Worm (Caenorhabditis elegans) whole organism, young adult: ENCODE data around the gene C44B11.6.
A peak's percentile ranks its signal among the peaks of the same experiment; 100 is the strongest.

Source experiments
- B0019.2 ChIP-seq: fragments of 200-800 bp; sonication (Bioruptor generic); conservative IDR thresholded peaks from 2 replicates; pipeline ENCODE4 v1.3.6; 2022; ENCODE audit warnings: missing genetic modification reagents, missing genetic modification characterization, missing compliant biosample characterization
- D2030.7 ChIP-seq: fragments of 200-800 bp; sonication (Bioruptor generic); IDR thresholded peaks from 2 replicates; pipeline ENCODE4 v1.3.6; 2022; ENCODE audit warnings: missing genetic modification reagents, missing genetic modification characterization, missing compliant biosample characterization
- F22D6.2 ChIP-seq: sonication (generic microtip); optimal IDR thresholded peaks from 2 replicates; lab custom pipeline; 2016; ENCODE audit warnings: mild to moderate bottlenecking, missing genetic modification characterization, missing compliant biosample characterization
- F49E8.2 ChIP-seq: sonication (generic microtip); optimal IDR thresholded peaks from 3 replicates; lab custom pipeline; 2017; ENCODE audit warnings: missing genetic modification characterization, mild to moderate bottlenecking, missing compliant biosample characterization, antibody characterized with exemption, moderate library complexity; ENCODE audit not compliant: insufficient read depth
- F52B5.7 ChIP-seq: sonication (generic microtip); optimal IDR thresholded peaks from 2 replicates; lab custom pipeline; 2016; ENCODE audit warnings: mild to moderate bottlenecking, missing genetic modification characterization, missing compliant biosample characterization
- F55B11.4 ChIP-seq: sonication (generic microtip); optimal IDR thresholded peaks from 2 replicates; lab custom pipeline; 2016; ENCODE audit warnings: missing compliant biosample characterization, missing genetic modification characterization, borderline replicate concordance; ENCODE audit not compliant: insufficient read depth
- Y53F4B.3 ChIP-seq: fragments of 200-800 bp; sonication (Bioruptor generic); IDR thresholded peaks from 2 replicates; pipeline ENCODE4 v1.3.6; 2022; ENCODE audit warnings: missing genetic modification reagents, missing genetic modification characterization, missing compliant biosample characterization
- ama-1 ChIP-seq, 3 experiments: fragments of 150-350 bp in 1 of 3; sonication (generic microtip) in 2 of 3; optimal IDR thresholded peaks; 2 replicates each; lab custom pipeline; 2014 to 2018; ENCODE audit warnings: missing biosample characterization in 2 of 3, missing genetic modification characterization in 2 of 3, missing genetic modification reagents in 2 of 3
- aptf-2 ChIP-seq: fragments of 200-800 bp; sonication (Bioruptor generic); conservative IDR thresholded peaks from 2 replicates; pipeline ENCODE4 v1.3.6; 2022; ENCODE audit warnings: missing genetic modification reagents, missing genetic modification characterization, missing compliant biosample characterization
- atf-7 ChIP-seq: sonication (generic microtip); optimal IDR thresholded peaks from 2 replicates; lab custom pipeline; 2017; ENCODE audit warnings: mild to moderate bottlenecking, missing genetic modification characterization, missing compliant biosample characterization
- attf-6 ChIP-seq: fragments of 200-800 bp; sonication (Bioruptor generic); IDR thresholded peaks from 2 replicates; pipeline ENCODE4 v1.3.6; 2022; ENCODE audit warnings: missing genetic modification reagents, missing genetic modification characterization, missing compliant biosample characterization
- bed-2 ChIP-seq: fragments of 200-800 bp; sonication (Bioruptor generic); IDR thresholded peaks from 2 replicates; pipeline ENCODE4 v1.3.6; 2022; ENCODE audit warnings: missing genetic modification reagents, missing genetic modification characterization, missing compliant biosample characterization
- cebp-1 ChIP-seq, 2 experiments: fragments of 200-800 bp in 1 of 2; sonication (Bioruptor generic) in 1 of 2; sonication (generic microtip) in 1 of 2; IDR thresholded peaks in 1 of 2; optimal IDR thresholded peaks in 1 of 2; 2 replicates each; pipeline versions ENCODE4 v1.3.6 to Lab custom; 2017 to 2022; ENCODE audit warnings: missing compliant biosample characterization in 2 of 2, missing genetic modification characterization in 2 of 2, mild to moderate bottlenecking in 1 of 2, missing genetic modification reagents in 1 of 2, moderate library complexity in 1 of 2
- ceh-58 ChIP-seq: fragments of 200-800 bp; sonication (Bioruptor generic); IDR thresholded peaks from 2 replicates; pipeline ENCODE4 v1.3.6; 2022; ENCODE audit warnings: missing genetic modification characterization, missing compliant biosample characterization
- ceh-91 ChIP-seq: fragments of 200-800 bp; sonication (Bioruptor generic); IDR thresholded peaks from 2 replicates; pipeline ENCODE4 v1.3.6; 2022; ENCODE audit warnings: missing genetic modification reagents, missing genetic modification characterization, missing compliant biosample characterization
- dpff-1 ChIP-seq: sonication (generic microtip); optimal IDR thresholded peaks from 2 replicates; lab custom pipeline; 2017; ENCODE audit warnings: mild to moderate bottlenecking, missing genetic modification characterization, missing compliant biosample characterization
- dpl-1 ChIP-seq: fragments of 150-350 bp; optimal IDR thresholded peaks from 2 replicates; lab custom pipeline; 2014; ENCODE audit warnings: missing biosample characterization, missing genetic modification reagents, missing genetic modification characterization
- efl-1 ChIP-seq: fragments of 150-350 bp; optimal IDR thresholded peaks from 2 replicates; lab custom pipeline; 2014; ENCODE audit warnings: missing biosample characterization, missing genetic modification reagents, missing genetic modification characterization
- fkh-3 ChIP-seq: sonication (generic microtip); optimal IDR thresholded peaks from 2 replicates; lab custom pipeline; 2016; ENCODE audit warnings: mild to moderate bottlenecking, missing genetic modification characterization, missing compliant biosample characterization
- gei-17 ChIP-seq: fragments of 200-800 bp; sonication (Bioruptor generic); optimal IDR thresholded peaks from 2 replicates; lab custom pipeline; 2018; ENCODE audit warnings: mild to moderate bottlenecking, missing genetic modification characterization, missing compliant biosample characterization
- hlh-26 ChIP-seq: fragments of 200-800 bp; sonication (Bioruptor generic); conservative IDR thresholded peaks from 2 replicates; pipeline ENCODE4 v1.3.6; 2022; ENCODE audit warnings: missing genetic modification reagents, missing genetic modification characterization, missing compliant biosample characterization
- hmg-1.2 ChIP-seq: fragments of 200-800 bp; sonication (Bioruptor generic); IDR thresholded peaks from 2 replicates; pipeline ENCODE4 v1.3.6; 2022; ENCODE audit warnings: missing genetic modification reagents, missing genetic modification characterization, missing compliant biosample characterization
- lag-1 ChIP-seq: fragments of 200-800 bp; sonication (Bioruptor generic); IDR thresholded peaks from 2 replicates; pipeline ENCODE4 v1.3.6; 2022; ENCODE audit warnings: missing genetic modification reagents, missing genetic modification characterization, missing compliant biosample characterization
- let-526 ChIP-seq: fragments of 200-800 bp; sonication (Bioruptor generic); IDR thresholded peaks from 2 replicates; pipeline ENCODE4 v1.3.6; 2022; ENCODE audit warnings: missing genetic modification reagents, missing genetic modification characterization, missing compliant biosample characterization
- lin-26 ChIP-seq: fragments of 200-800 bp; sonication (Bioruptor generic); IDR thresholded peaks from 2 replicates; pipeline ENCODE4 v1.3.6; 2022; ENCODE audit warnings: missing genetic modification reagents, missing genetic modification characterization, missing compliant biosample characterization
- madf-6 ChIP-seq: fragments of 200-800 bp; sonication (Bioruptor generic); IDR thresholded peaks from 2 replicates; pipeline ENCODE4 v1.3.6; 2022; ENCODE audit warnings: missing genetic modification reagents, missing genetic modification characterization, missing compliant biosample characterization
- nfya-1 ChIP-seq: sonication (generic microtip); optimal IDR thresholded peaks from 2 replicates; lab custom pipeline; 2017; ENCODE audit warnings: antibody characterized with exemption, missing compliant biosample characterization, missing genetic modification characterization, borderline replicate concordance; ENCODE audit not compliant: insufficient read depth
- nhr-27 ChIP-seq: fragments of 200-800 bp; sonication (Bioruptor generic); optimal IDR thresholded peaks from 2 replicates; lab custom pipeline; 2018; ENCODE audit warnings: mild to moderate bottlenecking, missing genetic modification characterization, moderate library complexity, missing compliant biosample characterization
- pha-4 ChIP-seq: fragments of 150-350 bp; sonication (generic microtip); optimal IDR thresholded peaks from 2 replicates; lab custom pipeline; 2014; ENCODE audit warnings: missing biosample characterization, missing genetic modification reagents, missing genetic modification characterization
- rcor-1 ChIP-seq: fragments of 200-800 bp; sonication (Bioruptor generic); IDR thresholded peaks from 2 replicates; pipeline ENCODE4 v1.3.6; 2022; ENCODE audit warnings: missing genetic modification reagents, missing genetic modification characterization, missing compliant biosample characterization
- rec-8 ChIP-seq, 2 experiments: sonication (generic microtip); optimal IDR thresholded peaks; 2 replicates each; lab custom pipeline; 2016; ENCODE audit warnings: mild to moderate bottlenecking in 2 of 2, missing genetic modification characterization in 2 of 2, missing genetic modification reagents in 2 of 2, missing genotype in 2 of 2, missing biosample characterization in 1 of 2, missing compliant biosample characterization in 1 of 2, moderate library complexity in 1 of 2
- rpc-1 ChIP-seq, 2 experiments: fragments of 150-350 bp in 1 of 2; sonication (generic microtip) in 1 of 2; optimal IDR thresholded peaks; 2 replicates each; lab custom pipeline; 2014 to 2018; ENCODE audit warnings: missing biosample characterization in 1 of 2, missing genetic modification characterization in 1 of 2, missing genetic modification reagents in 1 of 2, missing genotype in 1 of 2
- tbx-9 ChIP-seq: sonication (generic microtip); optimal IDR thresholded peaks from 2 replicates; lab custom pipeline; 2016; ENCODE audit warnings: borderline replicate concordance, missing genetic modification characterization, inconsistent platforms, missing compliant biosample characterization
- xnd-1 ChIP-seq: sonication (generic microtip); optimal IDR thresholded peaks from 2 replicates; lab custom pipeline; 2016; ENCODE audit warnings: missing genotype, missing genetic modification reagents, missing genetic modification characterization, missing compliant biosample characterization
- zfh-2 ChIP-seq: fragments of 200-800 bp; sonication (Bioruptor generic); conservative IDR thresholded peaks from 2 replicates; pipeline ENCODE4 v1.3.6; 2022; ENCODE audit warnings: missing genetic modification reagents, missing genetic modification characterization, missing compliant biosample characterization
- ztf-18 ChIP-seq: sonication (generic microtip); optimal IDR thresholded peaks from 2 replicates; lab custom pipeline; 2016; ENCODE audit warnings: missing genotype, mild to moderate bottlenecking, missing genetic modification characterization, missing compliant biosample characterization
- ztf-6 ChIP-seq: fragments of 200-800 bp; sonication (Bioruptor generic); IDR thresholded peaks from 2 replicates; pipeline ENCODE4 v1.3.6; 2022; ENCODE audit warnings: missing genetic modification reagents, missing genetic modification characterization, missing compliant biosample characterization

C44B11.6 gene

ce11 chrIII:3191729-3192128 lies 38.8 kb downstream of the C44B11.6 start (continued):
- no peak for TF ChIP-seq F49E8.2 (tag; lab: Kevin White, UChicago)

DNA sequence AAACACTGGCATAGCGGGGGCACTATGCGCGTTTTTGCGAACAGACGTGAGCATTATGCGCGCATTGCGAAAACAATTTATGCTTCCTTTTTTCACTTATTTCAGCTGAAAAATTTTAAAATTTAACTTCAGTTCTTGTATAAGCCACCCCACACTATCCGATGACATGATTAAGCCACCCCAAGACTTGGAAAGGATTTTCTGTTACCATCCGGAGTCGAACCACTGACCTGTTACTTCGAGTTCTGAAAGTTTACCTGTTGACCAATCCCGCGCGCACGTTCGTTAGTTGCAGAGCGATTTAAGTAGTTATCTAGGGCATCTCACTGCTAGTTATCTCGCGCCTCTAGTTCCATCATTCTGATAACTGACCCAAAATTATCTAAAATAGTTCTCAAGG lies 39.5 kb downstream of the C44B11.6 start:
- TF ChIP-seq attf-6 (GFP tag; lab: Robert Waterston, UW) (0 out of 2 replicates have a peak, but pooled peaks have one; percentile 59), hmg-1.2 (GFP tag; lab: Robert Waterston, UW) (0 out of 2 replicates have a peak, but pooled peaks have one; percentile 7), rcor-1 (0 out of 2 replicates have a peak, but pooled peaks have one; percentile 13), D2030.7 (GFP tag; lab: Robert Waterston, UW) (0 out of 2 replicates have a peak, but pooled peaks have one; percentile 14), lin-26 (GFP tag; lab: Robert Waterston, UW) (peak; percentile 57; the same call in 1 of the 2 replicates), madf-6 (GFP tag; lab: Robert Waterston, UW) (peak; percentile 22; the same call in 1 of the 2 replicates)

DNA sequence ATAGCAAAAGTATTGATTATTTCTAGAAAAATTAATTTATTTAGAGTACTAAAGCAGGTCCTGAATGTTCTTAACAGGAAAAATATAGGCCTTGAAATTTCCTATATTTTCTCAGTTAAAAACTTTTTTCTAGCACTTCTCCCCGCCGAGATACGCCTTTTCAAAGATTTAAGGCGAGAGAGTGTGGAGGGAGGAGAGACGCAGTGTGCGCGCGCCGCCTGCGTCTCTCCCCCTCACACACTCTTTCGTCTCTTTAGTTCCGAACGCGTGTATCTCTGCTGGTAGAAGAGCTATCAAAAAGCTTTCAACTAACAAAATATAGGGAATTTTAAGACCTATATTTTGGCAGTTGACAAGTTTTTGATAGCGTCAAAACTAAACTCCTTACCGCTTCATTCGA lies 45.0 kb downstream of the C44B11.6 start:
- TF ChIP-seq ztf-18 (tag; lab: Kevin White, UChicago), result no peak
- peak; percentile 93 for TF ChIP-seq hmg-1.2 (GFP tag; lab: Robert Waterston, UW)

DNA sequence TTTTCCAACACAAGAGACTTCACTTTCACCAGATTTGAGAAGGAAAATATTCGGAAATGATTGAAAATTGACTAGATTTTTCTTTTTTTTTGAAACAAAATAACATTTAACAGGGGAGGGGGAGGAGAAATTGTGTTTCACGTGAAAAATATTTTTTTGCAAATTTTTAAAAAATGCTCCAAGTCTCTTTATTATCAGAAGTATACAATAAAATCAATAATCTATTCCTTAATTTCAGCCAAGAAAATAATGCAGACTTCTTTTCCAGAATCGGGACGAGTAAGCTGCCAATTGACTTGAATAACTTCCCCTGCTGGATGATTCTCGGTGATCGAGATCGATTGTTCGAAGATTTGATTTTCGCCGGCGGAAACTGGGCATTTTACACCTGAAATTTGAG lies 45.4 kb downstream of the C44B11.6 start, which contains the start of gene R148.7:
TSS of gene R148.7 (minus strand) at position 101 of the 400 bp plus-strand sequence.
- no peak for TF ChIP-seq dpl-1 (GFP tag; lab: Kevin White, UChicago)
- no peak for TF ChIP-seq gei-17 (GFP tag; lab: Kevin White, UChicago)
- TF ChIP-seq xnd-1 (tag; lab: Kevin White, UChicago), result no peak
- TF ChIP-seq zfh-2, result no peak
- no peak for TF ChIP-seq F22D6.2 (tag; lab: Kevin White, UChicago)
- TF ChIP-seq F55B11.4 (tag; lab: Kevin White, UChicago), result no peak
- no peak for TF ChIP-seq rec-8 (tag; optimal IDR thresholded peaks at IDR 0.05; lab: Kevin White, UChicago)
- no peak for TF ChIP-seq cebp-1 (GFP tag; IDR thresholded peaks at IDR 0.05; lab: Robert Waterston, UW)
- no peak for TF ChIP-seq cebp-1 (tag; optimal IDR thresholded peaks at IDR 0.05; lab: Kevin White, UChicago)
- TF ChIP-seq ceh-91 (GFP tag; lab: Robert Waterston, UW), result no peak
- no peak for TF ChIP-seq efl-1
- no peak for TF ChIP-seq rpc-1 (optimal IDR thresholded peaks at IDR 0.05; lab: Kevin White, UChicago)
- TF ChIP-seq rpc-1 (tag; optimal IDR thresholded peaks at IDR 0.05; lab: Kevin White, UChicago), result no peak
- TF ChIP-seq nfya-1, result no peak
- no peak for TF ChIP-seq lag-1 (GFP tag; lab: Robert Waterston, UW)
- no peak for TF ChIP-seq B0019.2 (GFP tag; lab: Robert Waterston, UW)
- no peak for TF ChIP-seq hmg-1.2 (GFP tag; lab: Robert Waterston, UW)
- no peak for TF ChIP-seq ama-1 (optimal IDR thresholded peaks at IDR 0.05; lab: Kevin White, UChicago)
- TF ChIP-seq ama-1 (GFP tag; optimal IDR thresholded peaks at IDR 0.05; lab: Kevin White, UChicago), result no peak

ce11 chrIII:3199416-3199815 lies 46.5 kb downstream of the C44B11.6 start, which contains the start of gene heh-1:
Gene heh-1, minus strand, starts transcription at chrIII:3199516.
- no peak for TF ChIP-seq fkh-3 (tag; lab: Kevin White, UChicago)
- 0 out of 2 replicates have a peak, but pooled peaks have one; percentile 11 for TF ChIP-seq aptf-2
- TF ChIP-seq atf-7 (tag; lab: Kevin White, UChicago), result no peak
- TF ChIP-seq, all 124 proteins: peak for 1

DNA sequence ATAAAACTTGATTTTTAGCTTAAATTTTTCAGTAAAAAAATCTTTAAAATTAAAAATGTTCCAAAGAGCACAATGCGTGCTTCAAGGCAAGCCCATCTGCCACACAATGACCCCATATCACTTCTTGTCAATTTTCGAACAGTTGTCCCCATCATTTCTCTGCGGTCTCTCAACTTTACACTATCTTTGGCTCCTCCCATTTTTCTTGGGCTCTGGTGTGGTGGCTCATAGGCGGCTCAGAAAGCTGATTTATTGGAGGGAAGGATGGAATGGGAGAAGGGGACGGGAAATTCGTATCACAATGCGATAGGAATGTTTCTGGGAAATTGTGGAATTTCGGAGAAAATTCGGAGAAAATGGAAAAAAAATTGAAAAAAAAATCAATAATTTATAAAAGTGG lies 47.6 kb downstream of the C44B11.6 start:
- TF ChIP-seq attf-6 (GFP tag; lab: Robert Waterston, UW) (no peak), D2030.7 (GFP tag; lab: Robert Waterston, UW) (no peak), let-526 (GFP tag; lab: Robert Waterston, UW) (no peak), F52B5.7 (no peak), rcor-1 (no peak), dpff-1 (tag; lab: Kevin White, UChicago) (no peak), nhr-27 (no peak), hlh-26 (GFP tag; lab: Robert Waterston, UW) (no peak), tbx-9 (tag; lab: Kevin White, UChicago) (no peak), rpc-1 (optimal IDR thresholded peaks at IDR 0.05; lab: Kevin White, UChicago) (no peak), rpc-1 (tag; optimal IDR thresholded peaks at IDR 0.05; lab: Kevin White, UChicago) (no peak), pha-4 (tag; lab: Kevin White, UChicago) (no peak), bed-2 (GFP tag; lab: Robert Waterston, UW) (no peak), ztf-6 (no peak), Y53F4B.3 (GFP tag; lab: Robert Waterston, UW) (no peak), efl-1 (no peak), aptf-2 (no peak), ceh-58 (GFP tag; lab: Robert Waterston, UW) (no peak)
